Worm (Caenorhabditis elegans): ENCODE results near the gene egal-1.

Gene egal-1

ce11 chrIV:5860762-5861161 is 36.2 kb downstream of the egal-1 start:
- TF ChIP-seq unc-62 (GFP tag; optimal IDR thresholded peaks at IDR 0.05), result no peak

DNA sequence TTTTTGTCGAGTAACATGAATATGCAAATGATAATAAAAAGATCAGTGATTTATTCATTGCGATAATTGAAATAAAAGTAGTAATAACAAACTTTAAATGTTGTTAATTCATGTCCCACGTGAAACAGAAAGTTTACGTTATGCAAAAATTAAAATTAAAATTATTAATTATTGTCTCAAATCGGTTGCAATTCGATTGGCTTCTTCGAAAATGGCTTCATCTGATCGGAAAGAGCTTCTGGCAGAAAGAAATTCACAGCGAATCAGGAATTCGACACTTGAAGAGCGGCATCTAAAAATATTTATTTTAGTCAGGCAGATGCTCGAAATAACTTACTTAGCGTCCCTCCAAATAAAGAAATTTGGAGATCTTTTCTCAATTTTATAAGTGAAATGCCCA is 41.2 kb downstream of the egal-1 start, which contains the start of gene spe-27:
Gene spe-27 (minus strand): TSS at position 101 of the 400 bp plus-strand sequence.
- no peak for TF ChIP-seq unc-62 (GFP tag; optimal IDR thresholded peaks at IDR 0.05)

- TF ChIP-seq unc-62 (GFP tag; optimal IDR thresholded peaks at IDR 0.05), result no peak
These were observed 42.6 kb downstream of the egal-1 start, which contains the start of gene C06E7.88 for ce11 chrIV:5867189-5867588. TSS of gene C06E7.88 (minus strand) at chrIV:5867289.

DNA sequence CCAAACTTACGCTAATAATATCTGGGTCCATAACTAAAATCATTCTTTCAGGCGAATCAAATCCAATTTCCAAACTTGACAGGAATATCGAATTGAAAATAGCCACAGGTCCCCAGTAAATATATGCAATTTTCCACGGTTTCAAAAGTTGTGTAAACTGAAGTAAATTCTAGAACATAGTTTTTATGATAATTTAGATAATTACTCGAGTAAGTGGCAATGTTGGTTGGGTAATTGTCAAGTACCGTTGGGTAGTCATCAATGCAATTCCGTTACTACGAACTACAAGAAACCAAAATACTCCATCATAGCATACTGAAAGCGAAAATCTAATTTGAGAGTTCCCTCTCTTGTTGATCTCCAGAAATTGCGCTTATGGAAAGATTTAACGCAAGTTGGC is 44.8 kb downstream of the egal-1 start:
- TF ChIP-seq unc-62 (GFP tag; optimal IDR thresholded peaks at IDR 0.05), result no peak

DNA sequence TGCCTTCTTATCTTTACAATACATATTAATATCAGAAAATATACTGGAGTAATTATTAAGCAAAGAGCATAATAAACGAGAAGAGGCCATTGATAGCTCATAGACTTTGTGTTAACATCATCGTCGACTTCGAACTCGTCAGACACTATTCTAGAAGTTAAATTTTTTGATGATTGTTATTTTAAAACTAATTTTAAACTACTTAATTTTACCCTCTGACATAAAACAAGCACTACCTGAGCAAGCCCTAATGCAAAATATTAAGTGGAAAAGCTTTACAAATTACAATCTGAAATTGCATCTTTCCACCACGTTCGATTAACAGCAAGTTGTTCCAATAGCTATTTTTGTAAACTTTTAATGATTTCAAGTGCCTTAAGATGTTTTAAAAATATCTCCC is 45.5 kb downstream of the egal-1 start, which contains the start of gene srv-17:
Gene srv-17 (minus strand): TSS at position 101 of the 400 bp plus-strand sequence.
- no peak for TF ChIP-seq unc-62 (GFP tag; optimal IDR thresholded peaks at IDR 0.05)

- TF ChIP-seq unc-62 (GFP tag; optimal IDR thresholded peaks at IDR 0.05), result no peak
These were observed 49.2 kb downstream of the egal-1 start, which contains the start of gene srv-19 for ce11 chrIV:5873825-5874224. TSS of gene srv-19 (minus strand) at chrIV:5873925.

ce11 chrIV:5877246-5877645 is 52.7 kb downstream of the egal-1 start, which contains the start of gene srv-21:
TSS of gene srv-21 (minus strand) at chrIV:5877346.
- TF ChIP-seq unc-62 (GFP tag; optimal IDR thresholded peaks at IDR 0.05), result no peak
